Worm (Caenorhabditis elegans): Measurements from ENCODE around the gene gei-13.
A peak's percentile ranks its signal among the peaks of the same experiment; 100 is the strongest.

- TF ChIP-seq efl-3 (GFP tag; optimal IDR thresholded peaks at IDR 0.05) (no peak), rnt-1 (tag; optimal IDR thresholded peaks at IDR 0.05) (peak; percentile 33), nhr-76 (tag; optimal IDR thresholded peaks at IDR 0.05) (no peak), ama-1 (optimal IDR thresholded peaks at IDR 0.05) (no peak), ztf-4 (tag; optimal IDR thresholded peaks at IDR 0.05) (no peak), pag-3 (tag; optimal IDR thresholded peaks at IDR 0.05; ENCODE audit: borderline replicate concordance, insufficient read depth) (no peak), aha-1 (tag; optimal IDR thresholded peaks at IDR 0.05) (no peak), dpl-1 (GFP tag; optimal IDR thresholded peaks at IDR 0.05) (peak in 1 of 3 experiments; percentile 1), ceh-88 (GFP tag; IDR thresholded peaks at IDR 0.05) (no peak), nhr-237 (tag; optimal IDR thresholded peaks at IDR 0.05) (no peak), unc-62 (GFP tag; optimal IDR thresholded peaks at IDR 0.05) (no peak), nhr-28 (tag; optimal IDR thresholded peaks at IDR 0.05) (no peak), fkh-8 (tag; optimal IDR thresholded peaks at IDR 0.05) (no peak)
Measured at ce11 chrIII:9621840-9622525, 14.9 kb downstream of the gei-13 start.
